Worm (Caenorhabditis elegans) whole organism, L4 larva: ENCODE results near the gene C27C12.1.

Experiments
- T26A8.4 ChIP-seq: fragments of 200-800 bp; sonication (Bioruptor generic); IDR thresholded peaks from 2 replicates; pipeline ENCODE4 v1.3.6; 2022; ENCODE audit warnings: missing genetic modification characterization, missing compliant biosample characterization
- Y48G9A.11 ChIP-seq: fragments of 200-800 bp; sonication (Bioruptor generic); IDR thresholded peaks from 2 replicates; pipeline ENCODE4 v1.3.6; 2022; ENCODE audit warnings: missing genetic modification reagents, missing genetic modification characterization, missing compliant biosample characterization
- dve-1 ChIP-seq: sonication (generic microtip); optimal IDR thresholded peaks from 2 replicates; lab custom pipeline; 2017; ENCODE audit warnings: antibody characterized with exemption, mild to moderate bottlenecking, missing genetic modification characterization, missing compliant biosample characterization; ENCODE audit not compliant: insufficient read depth
- egl-27 ChIP-seq: sonication (generic microtip); optimal IDR thresholded peaks from 3 replicates; lab custom pipeline; 2017; ENCODE audit warnings: missing biosample characterization, missing genetic modification reagents, missing genetic modification characterization
- fkh-10 ChIP-seq: fragments of 150-350 bp; optimal IDR thresholded peaks from 2 replicates; lab custom pipeline; 2014; ENCODE audit warnings: missing biosample characterization, missing genetic modification reagents, missing genetic modification characterization
- jun-1 ChIP-seq: fragments of 150-350 bp; optimal IDR thresholded peaks from 2 replicates; lab custom pipeline; 2014; ENCODE audit warnings: missing biosample characterization, missing genetic modification reagents, missing genetic modification characterization
- lin-13 ChIP-seq: fragments of 150-350 bp; optimal IDR thresholded peaks from 2 replicates; lab custom pipeline; 2014; ENCODE audit warnings: missing biosample characterization, missing genetic modification reagents, missing genetic modification characterization
- nhr-28 ChIP-seq: fragments of 150-350 bp; optimal IDR thresholded peaks from 2 replicates; lab custom pipeline; 2014; ENCODE audit warnings: missing biosample characterization, missing genetic modification characterization
- vab-7 ChIP-seq: fragments of 200-800 bp; sonication (Bioruptor generic); IDR thresholded peaks from 2 replicates; pipeline ENCODE4 v1.3.6; 2022; ENCODE audit warnings: missing genetic modification reagents, missing genetic modification characterization, missing compliant biosample characterization
- zag-1 ChIP-seq: fragments of 150-350 bp; optimal IDR thresholded peaks from 2 replicates; lab custom pipeline; 2014; ENCODE audit warnings: missing biosample characterization, missing genetic modification characterization

ce11 chrX:14868200-14868599 lies 14.6 kb upstream of the C27C12.1 start, which contains the start of gene F31F6.1:
- TF ChIP-seq nhr-28 (tag; lab: Kevin White, UChicago) = no peak
- no peak for TF ChIP-seq dve-1 (tag; lab: Kevin White, UChicago)
- TF ChIP-seq lin-13 (GFP tag; lab: Kevin White, UChicago) = no peak
- no peak for TF ChIP-seq egl-27
- TF ChIP-seq Y48G9A.11 = no peak
- TF ChIP-seq jun-1 (tag; lab: Kevin White, UChicago) = no peak
- no peak for TF ChIP-seq T26A8.4 (GFP tag; lab: Robert Waterston, UW)
- no peak for TF ChIP-seq vab-7 (GFP tag; lab: Robert Waterston, UW)
- no peak for TF ChIP-seq zag-1 (tag; lab: Kevin White, UChicago)
- no peak for TF ChIP-seq fkh-10 (GFP tag; lab: Kevin White, UChicago)
